Worm (Caenorhabditis elegans): ENCODE data around the gene cey-4.

DNA sequence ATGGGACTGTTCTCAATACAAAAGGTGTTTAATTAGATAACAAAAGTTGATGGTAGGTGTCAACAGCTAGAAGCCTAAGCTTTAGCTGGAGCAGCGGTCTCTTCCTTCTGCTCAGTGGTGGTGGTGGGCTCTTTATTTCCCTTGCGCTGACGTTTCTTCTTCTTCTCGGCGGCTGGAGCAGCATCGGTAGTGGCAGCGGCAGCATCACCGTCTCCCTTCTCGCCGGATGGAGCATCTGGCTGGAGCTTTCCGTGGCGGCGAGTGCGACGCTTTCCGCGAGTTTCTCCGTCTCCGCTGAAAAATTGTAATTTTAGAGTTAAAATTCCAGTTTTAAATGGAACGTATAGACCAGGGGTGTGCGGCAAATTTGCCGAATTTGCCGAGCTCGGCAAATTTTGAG, 1.4 kb downstream of the cey-4 start:
- TF ChIP-seq unc-120 (tag; optimal IDR thresholded peaks at IDR 0.05; ENCODE audit: poor library complexity, severe bottlenecking) (no peak), drap-1 (GFP tag; optimal IDR thresholded peaks at IDR 0.05) (no peak), elt-3 (tag; optimal IDR thresholded peaks at IDR 0.05) (no peak), pha-4 (tag; optimal IDR thresholded peaks at IDR 0.05) (no peak), unc-62 (GFP tag; optimal IDR thresholded peaks at IDR 0.05) (no peak)

Measured in whole organism, mixed stage, embryonic.